Worm (Caenorhabditis elegans): ENCODE measurements around the gene lido-16.

The lido-16 gene

DNA sequence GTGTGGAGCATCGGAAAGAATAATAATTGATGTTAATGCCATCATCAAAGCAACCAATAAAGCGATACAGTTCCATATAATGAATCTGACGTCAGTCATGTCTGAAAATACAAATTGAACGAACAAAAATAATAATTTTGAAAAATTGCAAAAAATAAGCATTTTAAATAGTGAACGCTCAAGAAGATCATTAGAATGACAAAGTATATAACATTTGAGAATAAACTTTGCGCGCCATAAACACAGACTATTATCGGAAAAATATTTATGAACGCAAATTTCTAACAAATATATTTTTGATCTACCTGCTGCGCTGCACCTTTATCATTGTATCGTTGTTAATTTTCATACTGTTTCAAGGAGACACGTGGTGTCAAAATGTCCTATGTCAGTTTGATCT, 16.6 kb upstream of the lido-16 start, which contains the start of gene R05G9.3:
TSS of gene R05G9.3 (minus strand) at position 101 of the 400 bp plus-strand sequence.
- TF ChIP-seq ztf-11 (tag; optimal IDR thresholded peaks at IDR 0.05) (no peak), nhr-28 (tag; optimal IDR thresholded peaks at IDR 0.05) (no peak)

DNA sequence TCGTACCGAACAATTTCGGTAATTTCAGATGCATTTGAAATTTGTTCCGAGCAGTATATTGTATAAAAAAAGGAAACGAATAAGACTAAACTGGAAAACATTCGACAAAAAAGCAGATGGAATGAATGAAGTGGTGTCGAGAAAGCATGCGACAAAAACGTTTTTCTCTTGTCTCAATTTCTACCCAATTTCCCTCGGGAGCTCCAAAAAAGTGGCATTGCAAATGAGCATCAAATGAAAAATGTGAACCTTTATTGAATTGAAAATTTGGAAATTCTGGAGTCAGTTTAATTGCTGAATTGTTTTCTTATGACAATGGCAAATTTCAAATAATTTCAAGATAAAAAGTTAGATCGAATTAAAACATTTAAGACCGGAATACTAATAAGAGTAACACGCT, 15.4 kb upstream of the lido-16 start, which contains the start of gene R05G9.5:
TSS of gene R05G9.5 (minus strand) at position 101 of the 400 bp plus-strand sequence.
- TF ChIP-seq pha-4 (tag; optimal IDR thresholded peaks at IDR 0.05) (no peak), nhr-76 (tag; optimal IDR thresholded peaks at IDR 0.05) (no peak), lin-32 (GFP tag; optimal IDR thresholded peaks at IDR 0.05) (no peak), mab-5 (tag; optimal IDR thresholded peaks at IDR 0.05) (no peak), mep-1 (tag; optimal IDR thresholded peaks at IDR 0.05) (no peak), blmp-1 (tag; optimal IDR thresholded peaks at IDR 0.05) (no peak), unc-62 (GFP tag; optimal IDR thresholded peaks at IDR 0.05) (no peak), unc-120 (tag; optimal IDR thresholded peaks at IDR 0.05; ENCODE audit: poor library complexity, severe bottlenecking) (no peak), lsy-2 (tag; optimal IDR thresholded peaks at IDR 0.05) (no peak), flh-1 (GFP tag; optimal IDR thresholded peaks at IDR 0.05) (no peak), hlh-1 (tag; optimal IDR thresholded peaks at IDR 0.05) (no peak), nhr-237 (tag; optimal IDR thresholded peaks at IDR 0.05) (no peak), M03D4.4 (tag; optimal IDR thresholded peaks at IDR 0.05) (no peak), snpc-4 (tag; optimal IDR thresholded peaks at IDR 0.05) (no peak), sptf-1 (tag; optimal IDR thresholded peaks at IDR 0.05) (no peak), bed-3 (GFP tag; optimal IDR thresholded peaks at IDR 0.05) (no peak), lin-13 (tag; optimal IDR thresholded peaks at IDR 0.05) (no peak)

DNA sequence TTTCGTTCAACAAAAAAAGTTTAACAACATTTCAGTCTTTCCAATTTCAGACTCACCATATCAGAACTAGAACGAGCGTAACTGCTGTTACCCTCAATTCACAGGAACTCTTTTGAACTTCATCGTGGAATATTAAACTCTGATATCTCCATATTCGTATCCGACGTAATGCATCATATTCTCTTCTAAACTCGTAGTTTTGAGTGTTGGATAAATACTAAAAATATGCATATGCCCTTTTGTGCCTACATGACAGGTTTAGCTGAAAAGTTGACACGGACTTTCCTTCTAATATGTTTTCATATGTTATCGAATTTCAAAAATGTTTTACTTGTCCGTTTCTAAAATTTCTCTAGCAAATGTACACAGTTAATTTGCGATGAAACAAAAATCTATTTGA, 14.3 kb upstream of the lido-16 start, which contains the start of gene twk-49:
TSS of gene twk-49 (minus strand) at position 101 of the 400 bp plus-strand sequence.
- no peak for TF ChIP-seq ceh-39 (tag; optimal IDR thresholded peaks at IDR 0.05)
- no peak for TF ChIP-seq lin-13 (tag; optimal IDR thresholded peaks at IDR 0.05)
- no peak for TF ChIP-seq snpc-4 (tag; optimal IDR thresholded peaks at IDR 0.05)
- no peak for TF ChIP-seq bed-3 (GFP tag; optimal IDR thresholded peaks at IDR 0.05)
- no peak for TF ChIP-seq ztf-11 (tag; optimal IDR thresholded peaks at IDR 0.05)
- no peak for TF ChIP-seq elt-3 (tag; optimal IDR thresholded peaks at IDR 0.05)
- TF ChIP-seq nhr-2 (tag; optimal IDR thresholded peaks at IDR 0.05): no peak

DNA sequence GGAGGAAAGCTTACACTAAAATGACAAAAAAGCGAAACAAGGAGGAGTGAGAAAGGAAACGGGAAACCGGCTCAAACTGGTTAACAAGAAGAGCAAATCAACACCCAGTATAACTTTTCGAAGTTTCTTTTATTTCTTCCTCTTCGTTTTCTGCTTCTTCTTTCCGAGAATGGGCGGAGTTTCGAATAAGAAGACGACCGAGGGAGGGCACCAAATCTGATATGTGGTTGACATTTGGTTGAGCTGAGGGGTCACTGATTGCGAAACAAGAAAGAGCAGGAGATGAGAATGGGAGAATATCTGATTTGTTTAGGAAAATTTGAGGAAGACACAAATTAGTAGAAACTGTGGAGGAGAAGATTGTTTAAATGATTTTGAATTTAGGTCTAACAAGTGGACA, 13.8 kb upstream of the lido-16 start:
- no peak for TF ChIP-seq elt-3 (tag; optimal IDR thresholded peaks at IDR 0.05)
- no peak for TF ChIP-seq ztf-11 (tag; optimal IDR thresholded peaks at IDR 0.05)
- peak; percentile 52 for TF ChIP-seq ces-1 (GFP tag; optimal IDR thresholded peaks at IDR 0.05)
- no peak for TF ChIP-seq zip-8 (tag; optimal IDR thresholded peaks at IDR 0.05)

DNA sequence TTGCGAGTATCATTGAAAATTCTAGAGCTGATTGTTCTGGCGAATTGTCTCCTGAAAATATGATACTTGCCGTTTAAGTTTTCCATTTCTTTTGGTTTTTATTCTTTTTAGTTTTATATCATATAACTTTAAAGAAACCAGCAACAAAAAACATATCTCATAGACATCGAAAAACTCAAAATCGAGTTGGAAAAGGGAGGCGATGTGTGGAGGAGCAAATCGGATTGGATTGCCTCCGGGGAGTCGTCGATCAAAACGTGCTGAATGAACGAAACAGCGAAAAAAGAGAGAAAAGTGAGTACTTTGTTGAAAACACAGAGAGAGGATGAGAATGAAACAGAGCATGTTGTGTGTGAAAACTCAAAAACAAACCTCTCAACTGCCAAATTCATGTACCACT, 12.4 kb upstream of the lido-16 start:
- TF ChIP-seq drap-1 (GFP tag; optimal IDR thresholded peaks at IDR 0.05) (no peak), ces-1 (GFP tag; optimal IDR thresholded peaks at IDR 0.05) (peak; percentile 34)

DNA sequence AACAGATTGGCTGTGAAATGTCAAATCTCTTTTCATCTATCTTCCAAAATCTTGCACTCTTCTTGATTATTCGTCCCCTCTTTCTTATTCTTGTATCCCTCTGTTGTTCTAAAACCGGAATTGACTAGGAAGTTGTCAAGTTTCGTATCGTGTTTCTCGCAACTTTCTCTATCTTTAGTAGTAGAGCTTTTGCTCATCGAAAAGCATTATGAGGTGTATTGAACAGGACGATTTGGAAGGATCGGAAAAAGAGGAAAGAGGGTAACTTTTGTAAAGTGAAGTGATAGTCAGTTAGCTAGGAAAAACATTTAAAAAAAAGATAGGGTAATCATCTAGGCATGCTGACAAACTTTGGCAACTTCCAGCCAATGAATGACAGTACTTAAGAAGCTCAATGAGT, 11.7 kb upstream of the lido-16 start:
- TF ChIP-seq cnd-1 (tag; optimal IDR thresholded peaks at IDR 0.05) (no peak), unc-62 (GFP tag; optimal IDR thresholded peaks at IDR 0.05) (no peak), sem-2 (GFP tag; optimal IDR thresholded peaks at IDR 0.05) (no peak), snpc-4 (tag; optimal IDR thresholded peaks at IDR 0.05) (no peak), lin-13 (tag; optimal IDR thresholded peaks at IDR 0.05) (no peak), hlh-1 (tag; optimal IDR thresholded peaks at IDR 0.05) (no peak), ces-1 (GFP tag; optimal IDR thresholded peaks at IDR 0.05) (no peak), ceh-43 (GFP tag; optimal IDR thresholded peaks at IDR 0.05) (no peak), unc-39 (tag; optimal IDR thresholded peaks at IDR 0.05) (no peak), tbx-8 (GFP tag; optimal IDR thresholded peaks at IDR 0.05) (no peak)
